Fruit fly (Drosophila melanogaster): ENCODE data around the gene CG8840.
A peak's percentile ranks its signal among the peaks of the same experiment; 100 is the strongest.

Gene CG8840

dm6 chr2L:3444789-3445188 lies 34.4 kb downstream of the CG8840 start (continued):
- TF ChIP-seq CG8944 (GFP tag; optimal IDR thresholded peaks at IDR 0.05), result peak; percentile 44
- TF ChIP-seq CG2712 (tag; optimal IDR thresholded peaks at IDR 0.05), result peak; percentile 36
- TF ChIP-seq Drgx (GFP tag; IDR thresholded peaks at IDR 0.05), result peak; percentile 84
- peak; percentile 59; the same call in 1 of the 2 replicates for TF ChIP-seq CG17328 (GFP tag; IDR thresholded peaks at IDR 0.05)
- peak; percentile 35 for TF ChIP-seq CG1647 (GFP tag; optimal IDR thresholded peaks at IDR 0.05)
- TF ChIP-seq NFAT (GFP tag; IDR thresholded peaks at IDR 0.05), result no peak
- no peak for TF ChIP-seq dimm (GFP tag; IDR thresholded peaks at IDR 0.05)
- peak; percentile 23 for TF ChIP-seq CG2875 (GFP tag; optimal IDR thresholded peaks at IDR 0.05)
- TF ChIP-seq CG31224 (GFP tag; IDR thresholded peaks at IDR 0.05), result no peak
- TF ChIP-seq fu2 (GFP tag; optimal IDR thresholded peaks at IDR 0.05), result peak; percentile 17
- TF ChIP-seq gsb (GFP tag; IDR thresholded peaks at IDR 0.05), result no peak
- peak; percentile 4 for TF ChIP-seq CG13775 (GFP tag; optimal IDR thresholded peaks at IDR 0.05)
- peak; percentile 8 for TF ChIP-seq NC2β (GFP tag; optimal IDR thresholded peaks at IDR 0.05)
- TF ChIP-seq CG9215 (GFP tag; IDR thresholded peaks at IDR 0.05), result peak; percentile 11; the same call in 1 of the 2 replicates
- peak; percentile 23 for TF ChIP-seq NfI (GFP tag; optimal IDR thresholded peaks at IDR 0.05)
- TF ChIP-seq Sry-δ (GFP tag; optimal IDR thresholded peaks at IDR 0.05), result no peak
- peak; percentile 1 for TF ChIP-seq CG14710 (tag; optimal IDR thresholded peaks at IDR 0.05)
- TF ChIP-seq Nf-YB (GFP tag; optimal IDR thresholded peaks at IDR 0.05), result no peak
- no peak for TF ChIP-seq CG10147 (GFP tag; optimal IDR thresholded peaks at IDR 0.05)
- no peak for TF ChIP-seq so (GFP tag; IDR thresholded peaks at IDR 0.05)
- TF ChIP-seq CG1603 (tag; optimal IDR thresholded peaks at IDR 0.05), result peak; percentile 72
- no peak for TF ChIP-seq hth (optimal IDR thresholded peaks at IDR 0.05)
- TF ChIP-seq nerfin-2 (GFP tag; IDR thresholded peaks at IDR 0.05; ENCODE audit: partially characterized antibody), result no peak
- TF ChIP-seq Atf6 (GFP tag; IDR thresholded peaks at IDR 0.05), result peak; percentile 28; the same call in 1 of the 2 replicates
- no peak for TF ChIP-seq onecut (GFP tag; IDR thresholded peaks at IDR 0.05)
- peak; percentile 88 for TF ChIP-seq Med (GFP tag)
- peak; percentile 21 for TF ChIP-seq Camta (GFP tag; optimal IDR thresholded peaks at IDR 0.05)
- TF ChIP-seq Pdp1 (GFP tag; optimal IDR thresholded peaks at IDR 0.05), result peak; percentile 25 to 30
- TF ChIP-seq ase (GFP tag; IDR thresholded peaks at IDR 0.05), result 0 out of 3 replicates have a peak, but pooled peaks have one; percentile 18
- TF ChIP-seq klu (GFP tag; IDR thresholded peaks at IDR 0.05), result 0 out of 2 replicates have a peak, but pooled peaks have one; percentile 27
- TF ChIP-seq CG14050 (GFP tag; IDR thresholded peaks at IDR 0.05), result no peak; the same call in 2 of the 3 replicates
- peak; percentile 9 for TF ChIP-seq HLH54F (GFP tag; optimal IDR thresholded peaks at IDR 0.05)
- TF ChIP-seq B-H1 (GFP tag; IDR thresholded peaks at IDR 0.05), result peak; percentile 27; the same call in 1 of the 3 replicates
- TF ChIP-seq CG12744 (GFP tag; optimal IDR thresholded peaks at IDR 0.05), result no peak
- no peak for TF ChIP-seq CG42726 (GFP tag; IDR thresholded peaks at IDR 0.05; ENCODE audit: partially characterized antibody)
- peak; percentile 9; the same call in 1 of the 2 replicates for TF ChIP-seq slbo (GFP tag; IDR thresholded peaks at IDR 0.05)
- no peak for TF ChIP-seq tx (GFP tag; optimal IDR thresholded peaks at IDR 0.05)
- no peak for TF ChIP-seq CG16779 (GFP tag; IDR thresholded peaks at IDR 0.05)
- no peak for TF ChIP-seq CG17385 (GFP tag; optimal IDR thresholded peaks at IDR 0.05)
- no peak for TF ChIP-seq CG15696 (tag; optimal IDR thresholded peaks at IDR 0.05)
- no peak for TF ChIP-seq CG1832 (GFP tag; optimal IDR thresholded peaks at IDR 0.05)
- no peak for TF ChIP-seq lov (optimal IDR thresholded peaks at IDR 0.05)
- peak; percentile 69; the same call in 1 of the 3 replicates for TF ChIP-seq lov (GFP tag; IDR thresholded peaks at IDR 0.05)
- TF ChIP-seq Atf3 (GFP tag; optimal IDR thresholded peaks at IDR 0.05), result peak; percentile 17
- TF ChIP-seq CG31441 (GFP tag; IDR thresholded peaks at IDR 0.05), result 0 out of 2 replicates have a peak, but pooled peaks have one; percentile 23
- TF ChIP-seq shn (GFP tag; optimal IDR thresholded peaks at IDR 0.05), result peak; percentile 12
- TF ChIP-seq chif (GFP tag; optimal IDR thresholded peaks at IDR 0.05), result peak; percentile 39 to 59
- peak; percentile 41; the same call in 1 of the 2 replicates for TF ChIP-seq ttk (GFP tag; IDR thresholded peaks at IDR 0.05)
- TF ChIP-seq schlank (tag; optimal IDR thresholded peaks at IDR 0.05), result no peak
- TF ChIP-seq Mrtf (GFP tag; IDR thresholded peaks at IDR 0.05), result peak; percentile 40; the same call in 1 of the 3 replicates
- no peak for TF ChIP-seq caup (GFP tag; optimal IDR thresholded peaks at IDR 0.05; ENCODE audit: severe bottlenecking)
- peak; percentile 60 for TF ChIP-seq Rfx (GFP tag; IDR thresholded peaks at IDR 0.05)

All from whole organism, embryonic.